Worm (Caenorhabditis elegans) whole organism, late embryonic: ENCODE data around the gene idpa-3.

Experiments used
- ceh-30 ChIP-seq: fragments of 150-350 bp; optimal IDR thresholded peaks from 2 replicates; lab custom pipeline; 2014; ENCODE audit warnings: missing biosample characterization, missing genetic modification characterization
- ceh-9 ChIP-seq: sonication (generic microtip); optimal IDR thresholded peaks from 2 replicates; lab custom pipeline; 2016; ENCODE audit warnings: mild to moderate bottlenecking, missing genetic modification characterization, inconsistent platforms, missing compliant biosample characterization
- fkh-10 ChIP-seq: fragments of 150-350 bp; optimal IDR thresholded peaks from 2 replicates; lab custom pipeline; 2014; ENCODE audit warnings: missing biosample characterization, missing genetic modification reagents, missing genetic modification characterization
- nhr-11 ChIP-seq: fragments of 150-350 bp; optimal IDR thresholded peaks from 2 replicates; lab custom pipeline; 2014; ENCODE audit warnings: missing biosample characterization, missing genetic modification characterization
- pha-4 ChIP-seq: fragments of 150-350 bp; optimal IDR thresholded peaks from 2 replicates; lab custom pipeline; 2018; ENCODE audit warnings: missing biosample characterization, missing genetic modification reagents, missing genetic modification characterization
- tbx-2 ChIP-seq: sonication (generic microtip); optimal IDR thresholded peaks from 2 replicates; lab custom pipeline; 2016; ENCODE audit warnings: missing genetic modification characterization, missing compliant biosample characterization

DNA sequence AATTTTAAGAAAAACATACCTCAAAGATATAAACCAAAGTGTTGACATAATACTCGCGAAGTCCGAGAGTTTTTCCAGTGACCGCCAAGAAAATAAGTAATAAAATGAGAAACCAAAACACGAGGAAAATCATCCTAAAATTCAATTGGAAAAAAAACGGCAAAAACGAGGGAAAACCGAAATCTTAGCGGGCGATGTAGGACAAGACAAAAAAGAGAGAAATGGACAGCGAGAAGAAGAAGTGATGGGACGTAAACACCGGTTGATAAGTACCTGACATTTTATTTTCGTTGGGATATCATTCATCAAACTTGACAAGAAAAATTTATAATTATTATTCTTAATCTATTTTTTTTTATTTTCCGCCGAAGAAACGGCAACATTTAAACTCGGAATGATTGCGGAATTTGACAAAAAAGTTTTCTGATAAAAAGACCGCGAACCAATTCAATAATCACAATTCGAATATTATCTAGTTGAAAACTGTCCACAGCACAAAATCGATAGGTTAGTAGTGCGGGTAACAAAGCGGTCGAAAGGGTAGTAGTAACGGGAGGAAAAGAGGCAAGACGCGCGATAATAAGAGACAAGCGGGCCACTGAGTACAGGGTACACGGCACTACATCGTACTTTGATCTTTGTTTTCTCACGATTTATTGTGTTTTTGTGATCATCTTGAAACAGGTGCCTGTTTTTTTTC, 8.8 kb upstream of the idpa-3 start, which contains the start of gene acl-5:
- TF ChIP-seq ceh-9 (tag; lab: Kevin White, UChicago) (no peak), tbx-2 (tag; lab: Kevin White, UChicago) (no peak), nhr-11 (no peak), pha-4 (no peak), ceh-30 (tag; lab: Kevin White, UChicago) (no peak), fkh-10 (no peak)
